Worm (Caenorhabditis elegans) whole organism, L1 larva: Measurements from ENCODE around the gene prx-10.

Experiments used
- alr-1 ChIP-seq: fragments of 200-800 bp; sonication (Bioruptor generic); optimal IDR thresholded peaks from 2 replicates; lab custom pipeline; 2018; ENCODE audit warnings: borderline replicate concordance, mild to moderate bottlenecking, missing genetic modification characterization, missing compliant biosample characterization
- blmp-1 ChIP-seq: fragments of 150-350 bp; optimal IDR thresholded peaks from 2 replicates; lab custom pipeline; 2014; ENCODE audit warnings: missing biosample characterization, missing genetic modification characterization
- elt-2 ChIP-seq: sonication (generic microtip); optimal IDR thresholded peaks from 2 replicates; lab custom pipeline; 2016; ENCODE audit warnings: missing genetic modification characterization, mild to moderate bottlenecking, inconsistent platforms, missing compliant biosample characterization, missing genetic modification reagents
- fkh-10 ChIP-seq: sonication (generic microtip); optimal IDR thresholded peaks from 2 replicates; lab custom pipeline; 2017; ENCODE audit warnings: missing biosample characterization, missing genetic modification reagents, missing genetic modification characterization
- lin-15B ChIP-seq: fragments of 150-350 bp; sonication (generic microtip); optimal IDR thresholded peaks from 3 replicates; lab custom pipeline; 2014; ENCODE audit warnings: missing biosample characterization, missing genetic modification characterization
- nhr-76 ChIP-seq: sonication (generic microtip); optimal IDR thresholded peaks from 2 replicates; lab custom pipeline; 2017; ENCODE audit warnings: missing biosample characterization, missing genetic modification characterization
- nhr-77 ChIP-seq: fragments of 150-350 bp; optimal IDR thresholded peaks from 2 replicates; lab custom pipeline; 2014; ENCODE audit warnings: missing biosample characterization, missing genetic modification characterization
- pax-3 ChIP-seq: fragments of 200-800 bp; sonication (Bioruptor generic); optimal IDR thresholded peaks from 2 replicates; lab custom pipeline; 2018; ENCODE audit warnings: mild to moderate bottlenecking, missing genetic modification characterization, moderate library complexity, missing compliant biosample characterization
- pqm-1 ChIP-seq: sonication (generic microtip); optimal IDR thresholded peaks from 3 replicates; lab custom pipeline; 2017; ENCODE audit warnings: missing biosample characterization, missing genetic modification characterization
- snu-23 ChIP-seq: sonication (generic microtip); optimal IDR thresholded peaks from 2 replicates; lab custom pipeline; 2016; ENCODE audit warnings: missing genetic modification characterization, missing compliant biosample characterization
- tbx-2 ChIP-seq: sonication (generic microtip); optimal IDR thresholded peaks from 2 replicates; lab custom pipeline; 2016; ENCODE audit warnings: missing genetic modification characterization, missing compliant biosample characterization

DNA sequence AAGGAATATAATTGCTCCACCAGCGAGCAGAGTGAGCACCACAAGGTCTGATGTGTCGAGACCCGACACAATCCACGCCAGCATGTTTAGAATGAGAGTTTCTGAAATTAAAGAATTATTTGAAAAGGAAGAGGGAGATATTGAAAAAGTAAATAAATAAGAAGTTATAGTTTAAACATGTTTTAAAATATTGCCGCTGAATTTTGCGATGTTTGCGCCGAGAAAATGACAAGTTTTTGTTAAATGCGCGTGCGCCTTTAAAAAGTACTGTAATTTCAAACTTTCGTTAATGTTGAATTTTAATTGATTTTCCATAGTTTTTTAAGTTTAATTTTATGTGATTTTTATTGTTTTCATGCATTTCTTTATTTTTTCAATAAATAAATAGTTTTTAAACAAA is 36.6 kb upstream of the prx-10 start, which contains the start of gene emb-8:
- TF ChIP-seq elt-2 (tag; lab: Kevin White, UChicago) (no peak), lin-15B (tag; lab: Kevin White, UChicago) (no peak), nhr-77 (no peak), blmp-1 (tag; lab: Kevin White, UChicago) (no peak), fkh-10 (GFP tag; lab: Kevin White, UChicago) (no peak), snu-23 (GFP tag; lab: Kevin White, UChicago) (no peak), pax-3 (tag; lab: Kevin White, UChicago) (no peak), nhr-76 (tag; lab: Kevin White, UChicago) (no peak), tbx-2 (no peak), alr-1 (tag; lab: Kevin White, UChicago) (no peak), pqm-1 (tag; lab: Kevin White, UChicago) (no peak)
